Worm (Caenorhabditis elegans) whole organism, L3 larva: ENCODE measurements around the gene Y62H9A.9.

ENCODE experiments used
- ZK546.5 ChIP-seq: sonication (generic microtip); optimal IDR thresholded peaks from 2 replicates; lab custom pipeline; 2017; ENCODE audit warnings: missing biosample characterization, missing genetic modification characterization
- aly-2 ChIP-seq: fragments of 150-350 bp; optimal IDR thresholded peaks from 2 replicates; lab custom pipeline; 2014; ENCODE audit warnings: missing biosample characterization, missing genetic modification characterization
- daf-12 ChIP-seq: fragments of 150-350 bp; optimal IDR thresholded peaks from 2 replicates; lab custom pipeline; 2014; ENCODE audit warnings: missing biosample characterization, missing genetic modification reagents, missing genetic modification characterization
- egl-27 ChIP-seq: sonication (generic microtip); optimal IDR thresholded peaks from 4 replicates; lab custom pipeline; 2017; ENCODE audit warnings: missing biosample characterization, missing genetic modification reagents, missing genetic modification characterization
- jun-1 ChIP-seq: fragments of 150-350 bp; optimal IDR thresholded peaks from 2 replicates; lab custom pipeline; 2014; ENCODE audit warnings: missing biosample characterization, missing genetic modification reagents, missing genetic modification characterization
- nfya-1 ChIP-seq: sonication (generic microtip); optimal IDR thresholded peaks from 2 replicates; lab custom pipeline; 2017; ENCODE audit warnings: missing genetic modification characterization, mild to moderate bottlenecking, missing compliant biosample characterization, antibody characterized with exemption, moderate library complexity; ENCODE audit not compliant: insufficient read depth
- nhr-12 ChIP-seq: fragments of 150-350 bp; optimal IDR thresholded peaks from 2 replicates; lab custom pipeline; 2014; ENCODE audit warnings: missing biosample characterization, missing genetic modification characterization
- nhr-23 ChIP-seq: fragments of 150-350 bp; optimal IDR thresholded peaks from 2 replicates; lab custom pipeline; 2014; ENCODE audit warnings: missing biosample characterization, missing genetic modification reagents, missing genetic modification characterization
- nhr-25 ChIP-seq: sonication (generic microtip); optimal IDR thresholded peaks from 2 replicates; lab custom pipeline; 2017; ENCODE audit warnings: missing biosample characterization, missing genetic modification characterization
- nhr-77 ChIP-seq: fragments of 150-350 bp; optimal IDR thresholded peaks from 2 replicates; lab custom pipeline; 2014; ENCODE audit warnings: missing biosample characterization, missing genetic modification characterization
- pha-4 ChIP-seq: fragments of 150-350 bp; optimal IDR thresholded peaks from 2 replicates; lab custom pipeline; 2014; ENCODE audit warnings: missing biosample characterization, missing genetic modification reagents, missing genetic modification characterization
- zag-1 ChIP-seq: fragments of 150-350 bp; optimal IDR thresholded peaks from 2 replicates; lab custom pipeline; 2014; ENCODE audit warnings: missing biosample characterization, missing genetic modification characterization

DNA sequence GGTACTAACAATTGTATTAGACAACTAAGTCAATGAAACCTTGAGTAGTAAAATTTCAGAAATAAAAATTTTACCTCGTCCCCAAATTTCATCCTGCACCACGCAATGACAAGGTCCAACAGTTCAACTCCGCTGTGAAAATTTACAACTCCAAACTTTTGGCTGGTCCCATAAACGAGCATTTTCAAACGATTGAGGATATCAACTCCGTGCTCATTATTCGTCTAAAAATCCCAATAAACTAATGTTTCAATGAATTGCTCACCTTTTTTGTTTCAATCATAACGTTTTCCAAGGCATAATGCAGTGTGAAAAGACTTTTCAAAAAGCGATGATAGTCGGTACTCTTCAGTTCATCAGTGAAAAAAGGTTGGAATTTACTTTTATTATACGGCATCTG, 8.7 kb upstream of the Y62H9A.9 start:
- TF ChIP-seq zag-1 (tag; lab: Kevin White, UChicago) (no peak), egl-27 (tag; lab: Kevin White, UChicago) (no peak), jun-1 (tag; lab: Kevin White, UChicago) (no peak), nhr-23 (no peak), nhr-25 (tag; lab: Kevin White, UChicago) (no peak), nhr-77 (no peak), pha-4 (tag; lab: Kevin White, UChicago) (no peak), daf-12 (tag; lab: Kevin White, UChicago) (no peak), nhr-12 (tag; lab: Kevin White, UChicago) (no peak), ZK546.5 (tag; lab: Kevin White, UChicago) (no peak), nfya-1 (tag; lab: Kevin White, UChicago) (no peak), aly-2 (tag; lab: Kevin White, UChicago) (no peak)
